Worm (Caenorhabditis elegans): Measurements from ENCODE around the gene srv-13.

Gene srv-13

ce11 chrIV:6366032-6366431 is 38.9 kb upstream of the srv-13 start:
- TF ChIP-seq cebp-1 (GFP tag; IDR thresholded peaks at IDR 0.05) = no peak
- no peak for TF ChIP-seq cebp-1 (tag; optimal IDR thresholded peaks at IDR 0.05)
- TF ChIP-seq attf-5 (GFP tag; optimal IDR thresholded peaks at IDR 0.05) = no peak
- 0 out of 2 replicates have a peak, but pooled peaks have one; percentile 4 for TF ChIP-seq hmg-1.2 (GFP tag; IDR thresholded peaks at IDR 0.05)
- no peak for TF ChIP-seq lin-54 (GFP tag; optimal IDR thresholded peaks at IDR 0.05)
- TF ChIP-seq aptf-2 (GFP tag; conservative IDR thresholded peaks at IDR 0.05) = no peak
- TF ChIP-seq nhr-120 (GFP tag; IDR thresholded peaks at IDR 0.05) = no peak

DNA sequence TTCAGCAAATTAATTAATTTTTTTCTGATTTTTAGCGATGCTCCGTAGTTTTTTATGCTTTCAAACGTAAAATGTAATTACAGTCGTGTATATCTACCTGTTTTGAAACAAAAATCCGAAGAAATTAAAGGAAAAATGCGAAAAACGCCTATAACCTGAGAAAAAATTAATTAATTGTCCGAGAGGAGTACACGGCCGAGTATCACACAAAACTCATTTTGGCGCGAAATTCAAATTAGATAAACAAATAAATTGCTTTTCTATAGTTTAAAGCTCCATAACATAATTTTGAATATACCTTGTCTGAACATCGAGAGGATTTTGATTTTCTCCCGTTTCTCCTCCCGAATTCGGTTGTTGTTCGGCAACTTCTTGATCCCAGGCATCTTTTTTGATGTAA is 35.5 kb upstream of the srv-13 start:
- TF ChIP-seq ZK185.1 (tag; optimal IDR thresholded peaks at IDR 0.05; ENCODE audit: poor library complexity, severe bottlenecking) (peak; percentile 21), ceh-91 (GFP tag; IDR thresholded peaks at IDR 0.05) (no peak), lin-35 (GFP tag; optimal IDR thresholded peaks at IDR 0.05) (peak in 1 of 3 experiments; percentile 33), snpc-4 (GFP tag; optimal IDR thresholded peaks at IDR 0.05) (no peak), snpc-4 (tag; optimal IDR thresholded peaks at IDR 0.05) (peak in 1 of 4 experiments; percentile 29), lin-54 (GFP tag; optimal IDR thresholded peaks at IDR 0.05) (peak; percentile 64), efl-1 (GFP tag; optimal IDR thresholded peaks at IDR 0.05) (peak; percentile 28), K12H6.12 (tag; optimal IDR thresholded peaks at IDR 0.05) (no peak)

ce11 chrIV:6372267-6372666 is 32.7 kb upstream of the srv-13 start:
- 0 out of 2 replicates have a peak, but pooled peaks have one; percentile 11 for TF ChIP-seq lin-26 (GFP tag; IDR thresholded peaks at IDR 0.05)
- TF ChIP-seq D2030.7 (GFP tag; IDR thresholded peaks at IDR 0.05) = no peak

ce11 chrIV:6372993-6373392 is 32.0 kb upstream of the srv-13 start, which contains the start of gene smg-3:
Gene smg-3 (minus strand): TSS chrIV:6373093.
- TF ChIP-seq hsf-1 (GFP tag; IDR thresholded peaks at IDR 0.05) = 0 out of 2 replicates have a peak, but pooled peaks have one; percentile 6
- no peak for TF ChIP-seq aptf-3 (GFP tag; IDR thresholded peaks at IDR 0.05)
- no peak for TF ChIP-seq snpc-4 (GFP tag; optimal IDR thresholded peaks at IDR 0.05)
- TF ChIP-seq snpc-4 (tag; optimal IDR thresholded peaks at IDR 0.05) = peak in 1 of 4 experiments; percentile 65
- TF ChIP-seq T07F8.4 (tag; optimal IDR thresholded peaks at IDR 0.05) = no peak
- TF ChIP-seq snpc-3.4 (tag; optimal IDR thresholded peaks at IDR 0.05) = peak; percentile 15
- TF ChIP-seq pbrm-1 (GFP tag; IDR thresholded peaks at IDR 0.05) = peak; percentile 31; the same call in 1 of the 2 replicates
- TF ChIP-seq lin-40 (tag; optimal IDR thresholded peaks at IDR 0.05) = no peak
- TF ChIP-seq ama-1 (optimal IDR thresholded peaks at IDR 0.05) = no peak
- peak in 1 of 2 experiments; percentile 48 for TF ChIP-seq ama-1 (GFP tag; optimal IDR thresholded peaks at IDR 0.05)

DNA sequence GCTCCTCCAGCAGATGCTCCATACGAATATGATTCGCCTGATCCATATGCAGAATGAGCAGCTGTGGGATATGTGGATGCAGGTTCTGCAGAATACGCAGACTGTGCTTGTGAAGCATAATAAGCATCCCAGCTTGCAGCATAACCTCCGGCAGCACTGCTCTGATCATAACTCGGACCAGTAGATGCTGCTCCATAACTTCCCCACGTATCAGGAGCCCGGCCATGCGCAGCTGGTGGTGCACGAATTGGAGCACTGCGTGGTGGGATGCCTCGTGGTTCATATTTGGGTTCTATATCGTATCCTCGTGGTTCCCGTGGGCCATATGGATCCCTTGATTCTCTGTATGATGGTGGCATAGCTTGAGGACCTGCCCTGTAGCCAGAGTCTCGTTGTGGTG is 31.2 kb upstream of the srv-13 start:
- TF ChIP-seq B0336.3 (GFP tag; IDR thresholded peaks at IDR 0.05) = no peak
- TF ChIP-seq F37B4.10 (GFP tag; IDR thresholded peaks at IDR 0.05) = 0 out of 2 replicates have a peak, but pooled peaks have one; percentile 67
- peak; percentile 64 for TF ChIP-seq zfh-2 (GFP tag; conservative IDR thresholded peaks at IDR 0.05)

ce11 chrIV:6376473-6377115 is 28.4 kb upstream of the srv-13 start, which contains the start of the genes hrpf-2 and bli-6:
Gene hrpf-2 (minus strand): TSS chrIV:6376523.
Gene bli-6 (plus strand): TSS chrIV:6377065.
- TF ChIP-seq dpff-1 (tag; optimal IDR thresholded peaks at IDR 0.05) (no peak), Y56A3A.18 (GFP tag; IDR thresholded peaks at IDR 0.05) (no peak), mcd-1 (GFP tag; IDR thresholded peaks at IDR 0.05) (peak; percentile 94), Y53G8AR.9 (GFP tag; conservative IDR thresholded peaks at IDR 0.05) (no peak), snpc-1.1 (tag; optimal IDR thresholded peaks at IDR 0.05; ENCODE audit: insufficient read depth) (peak; percentile 18), tlf-1 (GFP tag; optimal IDR thresholded peaks at IDR 0.05) (no peak), dox-1 (GFP tag; IDR thresholded peaks at IDR 0.05) (peak; percentile 43; the same call in 1 of the 2 replicates), tbp1 (GFP tag; optimal IDR thresholded peaks at IDR 0.05) (peak; percentile 50), zim-3 (tag; optimal IDR thresholded peaks at IDR 0.05) (no peak), ekl-4 (GFP tag; IDR thresholded peaks at IDR 0.05) (no peak), B0019.2 (GFP tag; conservative IDR thresholded peaks at IDR 0.05) (no peak), ceh-79 (tag; optimal IDR thresholded peaks at IDR 0.05) (no peak), nfya-2 (GFP tag; IDR thresholded peaks at IDR 0.05) (no peak), F55B11.4 (tag; optimal IDR thresholded peaks at IDR 0.05; ENCODE audit: borderline replicate concordance, insufficient read depth) (no peak)

Measured in whole organism, young adult.